Fruit fly (Drosophila melanogaster): ENCODE data around the gene Iru.

DNA sequence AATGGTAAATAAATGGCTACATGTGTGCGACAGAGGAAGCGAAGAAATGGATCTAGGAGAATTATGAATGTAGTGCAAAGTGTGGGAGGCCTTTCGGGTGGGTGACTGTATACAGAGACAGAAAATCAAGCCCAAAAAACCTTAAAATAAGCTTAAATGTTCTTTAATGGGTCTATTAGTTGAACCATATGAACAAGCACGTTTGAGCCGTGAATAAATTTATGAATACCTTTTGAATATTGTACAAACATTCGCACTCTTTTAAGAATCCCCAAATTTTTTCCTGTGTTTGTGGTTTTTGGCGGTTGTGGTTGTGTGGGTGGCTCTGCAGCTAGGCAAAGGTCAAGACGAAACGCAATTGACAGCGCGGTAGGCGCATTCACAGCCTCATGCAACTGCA, 39.7 kb upstream of the Iru start:
- TF ChIP-seq spab (GFP tag; optimal IDR thresholded peaks at IDR 0.05) (no peak), topi (GFP tag; optimal IDR thresholded peaks at IDR 0.05) (no peak), CG11762 (GFP tag; optimal IDR thresholded peaks at IDR 0.05; ENCODE audit: insufficient read depth) (no peak), ss (GFP tag; optimal IDR thresholded peaks at IDR 0.05) (no peak), Lpt (GFP tag; optimal IDR thresholded peaks at IDR 0.05) (no peak), Gug (GFP tag; IDR thresholded peaks at IDR 0.05) (no peak), Hr38 (GFP tag; optimal IDR thresholded peaks at IDR 0.05) (no peak)
